Worm (Caenorhabditis elegans) whole organism, dauer: ENCODE results near the gene Y39A1A.24.

ENCODE experiments used
- unc-62 ChIP-seq: sonication (generic microtip); optimal IDR thresholded peaks from 2 replicates; lab custom pipeline; 2017; ENCODE audit warnings: missing biosample characterization, missing genetic modification reagents, missing genetic modification characterization

Gene Y39A1A.24

ce11 chrIII:10604325-10604724, 8.1 kb upstream of the Y39A1A.24 start:
- no peak for TF ChIP-seq unc-62 (GFP tag; lab: Kevin White, UChicago)

ce11 chrIII:10605049-10605448, 7.4 kb upstream of the Y39A1A.24 start, which contains the start of gene rabx-5:
Gene rabx-5 (plus strand): TSS chrIII:10605349.
- TF ChIP-seq unc-62 (GFP tag; lab: Kevin White, UChicago): no peak

- TF ChIP-seq unc-62 (GFP tag; lab: Kevin White, UChicago): no peak
Observed at ce11 chrIII:10608161-10608560, 4.3 kb upstream of the Y39A1A.24 start.

- TF ChIP-seq unc-62 (GFP tag; lab: Kevin White, UChicago): no peak
Observed at ce11 chrIII:10615166-10615565, 2.7 kb downstream of the Y39A1A.24 start, which contains the start of gene mrpl-22. Gene mrpl-22 (plus strand): TSS chrIII:10615466.

DNA sequence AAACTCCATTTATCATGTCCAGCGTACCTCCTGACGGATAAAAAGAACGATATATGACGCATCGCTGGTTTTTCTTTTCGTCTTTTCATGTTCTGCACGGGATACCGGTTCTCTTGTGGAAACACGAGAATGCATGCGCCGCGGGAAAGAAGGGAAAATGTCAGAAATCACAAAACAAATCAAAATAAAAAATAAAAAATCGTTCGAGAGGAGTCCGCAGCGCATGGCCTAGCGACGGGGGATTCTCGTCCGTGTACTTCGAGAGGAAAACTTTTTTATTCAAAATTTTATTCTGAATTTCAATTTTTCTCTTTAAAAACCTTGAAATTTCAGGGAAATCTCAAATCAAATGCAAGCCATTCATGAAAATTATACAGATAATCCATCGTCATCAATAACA, 8.8 kb downstream of the Y39A1A.24 start, which contains the start of the genes lron-10 and hpr-9:
Gene lron-10, minus strand, starts transcription at position 162 of the 400 bp plus-strand sequence.
Gene hpr-9, plus strand, starts transcription at position 344 of the 400 bp plus-strand sequence.
- no peak for TF ChIP-seq unc-62 (GFP tag; lab: Kevin White, UChicago)

- TF ChIP-seq unc-62 (GFP tag; lab: Kevin White, UChicago): no peak
Observed at ce11 chrIII:10624564-10624963, 12.1 kb downstream of the Y39A1A.24 start.

- no peak for TF ChIP-seq unc-62 (GFP tag; lab: Kevin White, UChicago)
Observed at ce11 chrIII:10628360-10628759, 15.9 kb downstream of the Y39A1A.24 start.

DNA sequence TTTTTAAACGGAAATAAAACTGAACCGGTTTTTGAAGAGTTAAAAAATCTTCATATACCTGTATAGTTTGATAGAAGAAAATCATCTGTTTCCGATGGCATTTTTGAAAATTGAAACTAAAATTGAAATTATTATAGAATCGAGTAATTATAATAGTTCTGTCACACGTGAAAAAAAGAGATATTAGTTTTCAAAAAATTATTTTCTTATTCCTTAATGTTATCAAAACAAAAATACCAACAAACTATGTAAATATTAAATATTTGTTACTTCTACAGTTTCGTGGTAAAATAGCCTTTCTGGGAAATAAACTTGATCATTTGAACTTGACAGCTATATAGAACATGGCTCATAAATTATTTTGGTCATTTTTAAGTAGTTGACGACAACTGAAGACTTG, 16.6 kb downstream of the Y39A1A.24 start, which contains the start of gene swt-4:
Gene swt-4, minus strand, starts transcription at position 101 of the 400 bp plus-strand sequence.
- TF ChIP-seq unc-62 (GFP tag; lab: Kevin White, UChicago): no peak

- TF ChIP-seq unc-62 (GFP tag; lab: Kevin White, UChicago): no peak
Observed at ce11 chrIII:10629795-10630194, 17.4 kb downstream of the Y39A1A.24 start.

DNA sequence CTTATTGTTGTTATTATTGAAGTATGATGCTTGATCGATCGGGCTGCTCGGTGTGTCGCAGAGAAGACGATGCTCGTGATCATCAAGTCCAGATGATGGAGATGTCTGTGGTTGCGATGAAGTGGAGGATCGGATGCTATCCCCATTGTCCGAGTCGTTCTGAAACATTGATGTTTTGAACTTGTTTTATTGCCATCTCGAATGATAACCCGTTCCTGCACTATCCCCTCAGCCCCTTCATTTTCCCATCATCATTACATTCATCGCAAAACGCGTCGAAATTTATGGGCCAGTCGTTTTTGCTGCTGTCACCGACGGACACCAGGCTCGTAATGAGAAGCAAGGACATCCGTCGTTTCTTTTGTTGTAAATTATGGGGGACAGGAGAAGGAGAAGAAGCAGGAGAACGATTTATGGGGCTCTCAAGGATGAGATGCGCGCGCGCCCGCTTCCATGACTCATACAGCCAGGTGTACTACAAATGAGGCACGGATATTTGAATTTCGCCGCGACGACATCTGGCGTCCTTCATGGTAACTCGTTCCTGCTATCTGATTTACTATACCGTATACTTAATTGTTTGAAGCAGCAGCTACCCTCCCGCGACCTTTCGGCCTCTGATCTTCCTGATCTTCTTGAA, 19.6 kb downstream of the Y39A1A.24 start:
- no peak for TF ChIP-seq unc-62 (GFP tag; lab: Kevin White, UChicago)

- TF ChIP-seq unc-62 (GFP tag; lab: Kevin White, UChicago): no peak
Observed at ce11 chrIII:10632590-10633402, 20.4 kb downstream of the Y39A1A.24 start, which contains the start of gene Y39A1A.10. Gene Y39A1A.10 (plus strand): TSS chrIII:10632728.

DNA sequence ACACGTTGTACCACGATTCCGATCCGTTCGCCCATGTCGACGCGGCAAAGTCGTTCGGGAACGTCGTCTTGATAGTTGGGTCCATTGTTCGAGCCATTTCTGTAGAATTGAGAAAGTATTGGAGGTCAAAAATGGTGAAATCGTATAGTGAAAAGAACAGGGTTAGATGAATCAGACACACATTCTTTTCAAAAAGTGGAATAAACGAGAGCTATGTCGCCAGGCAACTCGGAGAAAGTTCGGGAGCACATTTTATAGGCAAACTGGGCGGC, 20.9 kb downstream of the Y39A1A.24 start, which contains the start of gene Y39A1A.9:
Gene Y39A1A.9, minus strand, starts transcription at position 99 of the 272 bp plus-strand sequence.
- TF ChIP-seq unc-62 (GFP tag; lab: Kevin White, UChicago): no peak

DNA sequence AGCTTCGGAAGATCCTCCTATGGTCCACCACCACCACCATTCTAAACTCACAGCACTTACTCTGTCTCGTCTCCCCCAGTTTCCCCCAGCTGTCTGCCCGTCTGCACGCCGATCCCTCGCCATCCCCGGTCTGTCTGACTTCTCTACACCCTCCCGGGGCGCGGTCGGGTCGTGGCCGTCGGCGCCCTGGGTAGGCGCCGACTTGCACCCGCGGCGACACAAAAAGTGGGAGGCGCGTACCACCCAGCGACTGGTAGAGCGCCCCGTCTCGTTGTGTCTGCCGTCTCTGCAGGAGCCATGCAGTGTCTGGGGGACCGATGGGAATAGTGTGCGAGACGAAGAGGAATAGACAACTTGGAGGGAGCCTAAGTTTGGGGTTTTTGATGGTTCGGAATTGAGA, 21.6 kb downstream of the Y39A1A.24 start:
- no peak for TF ChIP-seq unc-62 (GFP tag; lab: Kevin White, UChicago)

ce11 chrIII:10634576-10634975, 22.1 kb downstream of the Y39A1A.24 start:
- TF ChIP-seq unc-62 (GFP tag; lab: Kevin White, UChicago): no peak

DNA sequence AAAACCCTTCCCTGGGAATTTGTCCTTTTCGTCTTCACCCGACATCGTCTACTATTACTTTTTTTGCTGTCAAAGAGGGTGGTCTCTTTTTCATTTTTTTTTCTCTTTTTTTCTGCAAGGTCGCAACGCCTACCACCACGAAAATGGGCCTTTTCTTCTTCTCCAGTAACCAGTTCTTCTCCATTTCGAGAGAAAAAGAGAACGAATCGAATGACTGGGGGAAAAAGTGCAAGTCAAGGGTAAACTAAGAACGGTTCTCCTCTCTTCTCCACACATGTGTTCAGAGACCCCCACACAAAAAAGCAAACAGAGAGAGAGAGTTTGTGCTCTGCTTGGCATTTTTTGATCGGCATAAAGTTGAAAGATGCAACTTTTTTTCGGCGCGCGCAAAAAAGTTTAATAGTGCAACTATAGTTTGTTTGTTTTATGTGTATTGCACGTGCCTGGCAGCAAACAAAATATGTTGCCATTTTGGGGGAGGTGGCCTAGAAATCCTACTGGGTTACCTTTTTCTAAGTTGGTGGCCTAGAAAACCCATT, 24.1 kb downstream of the Y39A1A.24 start:
- TF ChIP-seq unc-62 (GFP tag; lab: Kevin White, UChicago): no peak

DNA sequence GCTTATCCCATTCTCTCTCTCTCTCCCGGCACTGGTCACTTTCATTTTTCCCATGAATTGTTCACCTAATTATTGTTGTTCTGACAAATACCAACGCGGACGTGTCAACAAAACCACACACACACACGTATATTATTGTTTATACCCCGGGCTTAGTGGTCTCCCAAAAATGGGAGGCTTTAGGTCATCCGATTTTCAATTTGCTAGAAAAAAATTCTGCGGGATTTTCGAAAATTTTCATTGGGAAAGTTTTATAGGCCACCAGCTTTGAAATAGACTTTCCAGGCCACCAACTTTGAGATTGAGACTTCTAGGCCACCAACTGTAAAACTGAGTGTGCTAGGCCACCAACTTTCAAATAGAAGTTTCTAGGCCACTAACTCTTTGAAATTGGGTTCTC, 25.5 kb downstream of the Y39A1A.24 start:
- no peak for TF ChIP-seq unc-62 (GFP tag; lab: Kevin White, UChicago)
